Fruit fly (Drosophila melanogaster): ENCODE results near the gene Ranbp21.

DNA sequence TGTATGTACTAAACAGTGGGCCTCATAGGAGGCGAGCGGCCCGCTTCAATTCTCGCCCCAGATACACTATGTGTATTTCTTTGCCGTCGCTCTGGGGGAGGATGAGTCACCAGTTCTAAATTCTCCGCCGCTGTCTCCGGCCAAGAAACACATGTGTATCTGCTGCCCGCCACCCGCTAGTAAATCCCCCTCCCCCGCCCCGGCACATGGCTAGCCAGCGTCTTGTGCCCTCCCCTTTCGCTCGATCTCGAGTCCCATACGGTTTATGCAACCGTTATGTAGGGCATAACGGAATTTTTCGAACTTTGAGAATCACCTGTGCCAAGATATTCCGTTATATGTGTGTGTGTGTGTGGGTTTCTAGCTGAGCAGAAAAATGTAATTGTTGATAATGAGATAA is 46.2 kb downstream of the Ranbp21 start:
- TF ChIP-seq CG8478 (optimal IDR thresholded peaks at IDR 0.05) (no peak), psq (optimal IDR thresholded peaks at IDR 0.05) (no peak), pan (optimal IDR thresholded peaks at IDR 0.05) (no peak), Dll (optimal IDR thresholded peaks at IDR 0.05) (no peak), EcR (GFP tag; optimal IDR thresholded peaks at IDR 0.05) (no peak)
